Worm (Caenorhabditis elegans) whole organism, L4 larva: Measurements from ENCODE around the gene gipc-1.

Experiments used
- gei-8 ChIP-seq: fragments of 200-800 bp; sonication (Bioruptor generic); optimal IDR thresholded peaks from 2 replicates; lab custom pipeline; 2018; ENCODE audit warnings: mild to moderate bottlenecking, missing genetic modification characterization, missing compliant biosample characterization
- mdl-1 ChIP-seq, 2 experiments: fragments of 150-350 bp in 1 of 2; sonication (generic microtip) in 1 of 2; optimal IDR thresholded peaks; 2 replicates each; lab custom pipeline; 2014 to 2017; ENCODE audit warnings: missing biosample characterization in 2 of 2, missing genetic modification characterization in 2 of 2
- nhr-48 ChIP-seq: sonication (generic microtip); optimal IDR thresholded peaks from 2 replicates; lab custom pipeline; 2016; ENCODE audit warnings: mild to moderate bottlenecking, missing genetic modification characterization, missing compliant biosample characterization
- nhr-77 ChIP-seq: fragments of 150-350 bp; optimal IDR thresholded peaks from 2 replicates; lab custom pipeline; 2014; ENCODE audit warnings: missing biosample characterization, missing genetic modification characterization
- spr-3 ChIP-seq: fragments of 200-800 bp; sonication (Bioruptor generic); optimal IDR thresholded peaks from 2 replicates; lab custom pipeline; 2018; ENCODE audit warnings: mild to moderate bottlenecking, missing genetic modification characterization, missing compliant biosample characterization
- unc-130 ChIP-seq: sonication (generic microtip); optimal IDR thresholded peaks from 2 replicates; lab custom pipeline; 2016; ENCODE audit warnings: missing genetic modification reagents, missing genetic modification characterization, missing compliant biosample characterization

DNA sequence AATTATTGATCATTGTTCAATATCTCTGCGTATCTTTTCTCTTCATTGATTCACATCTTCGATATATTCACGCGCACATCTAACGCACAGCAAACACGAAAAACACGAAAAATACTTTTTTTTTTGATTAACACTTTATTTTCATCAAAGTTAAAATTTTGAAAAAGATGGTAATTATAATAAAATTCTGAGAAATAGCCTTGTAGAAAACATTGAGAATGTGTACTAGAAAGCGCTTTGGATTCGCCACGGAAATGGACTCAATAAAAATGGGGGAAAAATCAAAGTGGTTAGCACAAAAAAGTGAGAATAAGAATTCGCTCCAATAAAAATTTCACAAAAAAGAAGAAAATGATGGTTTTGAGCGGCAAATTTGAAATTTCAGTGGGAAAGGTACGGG lies 23.0 kb downstream of the gipc-1 start, which contains the start of gene F26F4.6:
- no peak for TF ChIP-seq gei-8 (GFP tag; lab: Kevin White, UChicago)
- no peak for TF ChIP-seq spr-3 (GFP tag; lab: Kevin White, UChicago)
- TF ChIP-seq unc-130 (GFP tag; lab: Kevin White, UChicago), result no peak
- TF ChIP-seq nhr-77 (tag; lab: Kevin White, UChicago), result no peak
- TF ChIP-seq mdl-1 (tag; optimal IDR thresholded peaks at IDR 0.05; lab: Kevin White, UChicago), result no peak
- TF ChIP-seq nhr-48, result no peak
